Worm (Caenorhabditis elegans) whole organism, L1 larva: ENCODE measurements around the gene him-18.

Experiments used
- ces-1 ChIP-seq: fragments of 150-350 bp; optimal IDR thresholded peaks from 2 replicates; lab custom pipeline; 2014; ENCODE audit warnings: missing biosample characterization, missing genetic modification reagents, missing genetic modification characterization
- elt-2 ChIP-seq: sonication (generic microtip); optimal IDR thresholded peaks from 2 replicates; lab custom pipeline; 2016; ENCODE audit warnings: missing genetic modification characterization, mild to moderate bottlenecking, inconsistent platforms, missing compliant biosample characterization, missing genetic modification reagents
- hpl-2 ChIP-seq: fragments of 150-350 bp; optimal IDR thresholded peaks from 2 replicates; lab custom pipeline; 2014; ENCODE audit warnings: missing biosample characterization, missing genetic modification reagents, missing genetic modification characterization
- lin-35 ChIP-seq, 2 experiments: fragments of 150-350 bp; optimal IDR thresholded peaks; 2 replicates each; lab custom pipeline; 2014; ENCODE audit warnings: missing biosample characterization in 2 of 2, missing genetic modification characterization in 2 of 2, missing genetic modification reagents in 2 of 2
- mab-9 ChIP-seq: fragments of 200-800 bp; sonication (Bioruptor generic); IDR thresholded peaks from 2 replicates; pipeline ENCODE4 v1.3.6; 2022; ENCODE audit warnings: missing genetic modification reagents, missing genetic modification characterization, missing compliant biosample characterization
- nhr-77 ChIP-seq: fragments of 150-350 bp; optimal IDR thresholded peaks from 2 replicates; lab custom pipeline; 2014; ENCODE audit warnings: missing biosample characterization, missing genetic modification characterization
- snpc-4 ChIP-seq: fragments of 150-350 bp; optimal IDR thresholded peaks from 2 replicates; lab custom pipeline; 2014; ENCODE audit warnings: missing biosample characterization, missing genetic modification characterization
- sup-37 ChIP-seq: fragments of 200-800 bp; sonication (Bioruptor generic); optimal IDR thresholded peaks from 2 replicates; lab custom pipeline; 2018; ENCODE audit warnings: mild to moderate bottlenecking, missing genetic modification characterization, missing compliant biosample characterization
- ztf-11 ChIP-seq, 2 experiments: sonication (generic microtip); optimal IDR thresholded peaks; 2 replicates each; lab custom pipeline; 2016 to 2017; ENCODE audit warnings: missing genetic modification characterization in 2 of 2, missing biosample characterization in 1 of 2, missing compliant biosample characterization in 1 of 2

DNA sequence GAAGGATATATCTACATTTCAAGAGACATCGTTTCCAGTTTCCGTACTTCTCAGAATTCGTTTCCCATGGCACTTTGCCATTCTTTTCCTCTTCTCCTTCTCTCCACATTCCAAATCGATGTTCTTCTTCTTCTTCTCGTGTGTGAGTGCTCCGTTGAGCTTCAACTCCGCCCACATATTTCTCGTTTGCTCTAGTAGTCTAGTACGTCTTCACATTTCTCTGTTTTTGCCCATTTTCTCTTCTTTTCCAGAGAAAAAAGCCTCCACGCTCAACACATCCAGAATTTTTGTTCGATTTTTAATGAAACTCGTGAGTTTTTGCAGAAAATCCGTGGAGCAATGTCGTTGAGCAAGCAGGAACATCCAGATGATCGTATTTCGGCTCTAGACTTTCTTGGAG lies 6.1 kb downstream of the him-18 start, which contains the start of gene T04A8.18:
- TF ChIP-seq ces-1 (GFP tag; lab: Kevin White, UChicago) (no peak), nhr-77 (tag; lab: Kevin White, UChicago) (no peak), elt-2 (tag; lab: Kevin White, UChicago) (no peak), ztf-11 (tag; optimal IDR thresholded peaks at IDR 0.05; lab: Kevin White, UChicago) (no peak), snpc-4 (tag; lab: Kevin White, UChicago) (no peak), sup-37 (GFP tag; lab: Kevin White, UChicago) (no peak), lin-35 (GFP tag; optimal IDR thresholded peaks at IDR 0.05; lab: Kevin White, UChicago) (no peak), mab-9 (no peak), hpl-2 (no peak)
